Worm (Caenorhabditis elegans) whole organism, young adult: ENCODE data around the gene tag-191.

Source experiments
- bed-1 ChIP-seq: fragments of 200-800 bp; sonication (Bioruptor generic); IDR thresholded peaks from 2 replicates; pipeline ENCODE4 v1.3.6; 2022; ENCODE audit warnings: missing genetic modification reagents, missing genetic modification characterization, missing compliant biosample characterization
- dpff-1 ChIP-seq: sonication (generic microtip); optimal IDR thresholded peaks from 2 replicates; lab custom pipeline; 2017; ENCODE audit warnings: mild to moderate bottlenecking, missing genetic modification characterization, missing compliant biosample characterization
- tlf-1 ChIP-seq: fragments of 200-800 bp; sonication (Bioruptor generic); optimal IDR thresholded peaks from 2 replicates; lab custom pipeline; 2018; ENCODE audit warnings: mild to moderate bottlenecking, missing genetic modification characterization, missing compliant biosample characterization

DNA sequence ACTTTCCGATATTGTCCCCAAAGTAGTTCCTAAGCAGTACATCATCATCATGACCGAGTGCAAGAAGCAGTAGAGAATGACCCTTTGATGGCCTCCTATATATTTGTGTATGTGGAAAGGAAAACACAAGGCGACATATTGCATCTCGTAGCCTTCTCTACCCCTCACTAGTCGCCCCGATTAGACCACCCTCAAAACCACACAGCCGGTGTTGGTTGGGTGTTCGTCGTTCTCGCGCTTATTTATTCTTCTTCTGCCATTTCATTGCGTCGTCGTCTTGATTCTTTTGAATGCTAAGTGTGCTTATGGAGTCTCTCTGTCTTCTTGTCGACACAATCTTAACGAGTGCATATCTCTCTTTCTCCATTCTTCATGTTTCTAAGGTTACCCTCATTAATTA, 38.0 kb downstream of the tag-191 start:
- TF ChIP-seq dpff-1 (tag; lab: Kevin White, UChicago) (no peak), bed-1 (GFP tag; lab: Robert Waterston, UW) (no peak), tlf-1 (no peak)
